Worm (Caenorhabditis elegans) whole organism, young adult: Measurements from ENCODE around the gene rnh-1.0.

Source experiments
- B0336.3 ChIP-seq: fragments of 200-800 bp; sonication (Bioruptor generic); IDR thresholded peaks from 2 replicates; pipeline ENCODE4 v1.3.6; 2022; ENCODE audit warnings: missing genetic modification characterization, missing compliant biosample characterization
- F23B12.7 ChIP-seq: sonication (generic microtip); optimal IDR thresholded peaks from 2 replicates; lab custom pipeline; 2017; ENCODE audit warnings: missing genetic modification characterization, mild to moderate bottlenecking, missing compliant biosample characterization, antibody characterized with exemption, moderate library complexity; ENCODE audit not compliant: insufficient read depth
- F49E8.2 ChIP-seq: sonication (generic microtip); optimal IDR thresholded peaks from 3 replicates; lab custom pipeline; 2017; ENCODE audit warnings: missing genetic modification characterization, mild to moderate bottlenecking, missing compliant biosample characterization, antibody characterized with exemption, moderate library complexity; ENCODE audit not compliant: insufficient read depth
- F55B11.4 ChIP-seq: sonication (generic microtip); optimal IDR thresholded peaks from 2 replicates; lab custom pipeline; 2016; ENCODE audit warnings: missing compliant biosample characterization, missing genetic modification characterization, borderline replicate concordance; ENCODE audit not compliant: insufficient read depth
- cebp-1 ChIP-seq, 2 experiments: fragments of 200-800 bp in 1 of 2; sonication (Bioruptor generic) in 1 of 2; sonication (generic microtip) in 1 of 2; IDR thresholded peaks in 1 of 2; optimal IDR thresholded peaks in 1 of 2; 2 replicates each; pipeline versions ENCODE4 v1.3.6 to Lab custom; 2017 to 2022; ENCODE audit warnings: missing compliant biosample characterization in 2 of 2, missing genetic modification characterization in 2 of 2, mild to moderate bottlenecking in 1 of 2, missing genetic modification reagents in 1 of 2, moderate library complexity in 1 of 2
- dox-1 ChIP-seq: fragments of 200-800 bp; sonication (Bioruptor generic); IDR thresholded peaks from 2 replicates; pipeline ENCODE4 v1.3.6; 2022; ENCODE audit warnings: missing genetic modification reagents, missing genetic modification characterization, missing compliant biosample characterization
- fkh-3 ChIP-seq: sonication (generic microtip); optimal IDR thresholded peaks from 2 replicates; lab custom pipeline; 2016; ENCODE audit warnings: mild to moderate bottlenecking, missing genetic modification characterization, missing compliant biosample characterization
- lag-1 ChIP-seq: fragments of 200-800 bp; sonication (Bioruptor generic); IDR thresholded peaks from 2 replicates; pipeline ENCODE4 v1.3.6; 2022; ENCODE audit warnings: missing genetic modification reagents, missing genetic modification characterization, missing compliant biosample characterization
- lin-35 ChIP-seq, 3 experiments: fragments of 150-350 bp in 2 of 3; sonication (generic microtip) in 1 of 3; optimal IDR thresholded peaks; 2 replicates each; lab custom pipeline; 2014 to 2018; ENCODE audit warnings: missing biosample characterization in 3 of 3, missing genetic modification characterization in 3 of 3, missing genetic modification reagents in 3 of 3
- madf-3 ChIP-seq: fragments of 200-800 bp; sonication (Bioruptor generic); IDR thresholded peaks from 2 replicates; pipeline ENCODE4 v1.3.6; 2022; ENCODE audit warnings: missing genetic modification reagents, missing genetic modification characterization, missing compliant biosample characterization
- mcd-1 ChIP-seq: fragments of 200-800 bp; sonication (Bioruptor generic); IDR thresholded peaks from 2 replicates; pipeline ENCODE4 v1.3.6; 2022; ENCODE audit warnings: missing genetic modification reagents, missing genetic modification characterization, missing compliant biosample characterization
- nfya-1 ChIP-seq: sonication (generic microtip); optimal IDR thresholded peaks from 2 replicates; lab custom pipeline; 2017; ENCODE audit warnings: antibody characterized with exemption, missing compliant biosample characterization, missing genetic modification characterization, borderline replicate concordance; ENCODE audit not compliant: insufficient read depth
- nhr-120 ChIP-seq: fragments of 200-800 bp; sonication (Bioruptor generic); IDR thresholded peaks from 2 replicates; pipeline ENCODE4 v1.3.6; 2022; ENCODE audit warnings: missing genetic modification characterization, missing compliant biosample characterization
- snpc-4 ChIP-seq, 5 experiments: fragments of 150-350 bp in 1 of 5; sonication (generic microtip) in 4 of 5; optimal IDR thresholded peaks; 2 replicates each; lab custom pipeline; 2014 to 2018; ENCODE audit warnings: missing genetic modification characterization in 5 of 5, missing biosample characterization in 3 of 5, antibody characterized with exemption in 2 of 5, mild to moderate bottlenecking in 2 of 5, missing compliant biosample characterization in 2 of 5, missing genotype in 2 of 5, moderate library complexity in 2 of 5, missing genetic modification reagents in 1 of 5

DNA sequence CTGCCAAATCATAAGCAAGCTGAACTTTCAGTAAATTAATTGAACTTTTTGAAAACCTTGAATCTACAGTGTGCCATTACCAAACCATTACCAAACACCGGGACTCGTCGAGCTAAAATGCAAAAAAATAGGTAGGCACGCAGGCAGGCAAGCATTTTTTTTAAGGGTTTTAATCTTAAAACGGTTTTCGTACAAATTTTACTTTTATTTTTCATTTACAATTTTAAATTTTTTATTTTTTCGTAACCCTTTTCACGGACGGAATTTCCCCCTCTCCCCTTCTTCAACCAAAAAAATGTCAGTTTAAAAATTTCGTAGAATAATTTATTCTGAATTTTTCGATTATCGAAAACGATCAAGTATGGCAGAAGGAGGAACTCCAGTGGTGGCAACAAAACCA, 19.3 kb downstream of the rnh-1.0 start, which contains the start of gene F59A6.2:
- TF ChIP-seq lin-35 (GFP tag; optimal IDR thresholded peaks at IDR 0.05; lab: Kevin White, UChicago), result no peak
- no peak for TF ChIP-seq F55B11.4 (tag; lab: Kevin White, UChicago)
- TF ChIP-seq mcd-1 (GFP tag; lab: Robert Waterston, UW), result no peak
- no peak for TF ChIP-seq snpc-4 (GFP tag; optimal IDR thresholded peaks at IDR 0.05; lab: Kevin White, UChicago)
- TF ChIP-seq snpc-4 (tag; optimal IDR thresholded peaks at IDR 0.05; lab: Kevin White, UChicago), result no peak
- TF ChIP-seq fkh-3 (tag; lab: Kevin White, UChicago), result no peak
- TF ChIP-seq madf-3, result no peak
- no peak for TF ChIP-seq F49E8.2 (tag; lab: Kevin White, UChicago)
- TF ChIP-seq lag-1 (GFP tag; lab: Robert Waterston, UW), result no peak
- TF ChIP-seq dox-1 (GFP tag; lab: Robert Waterston, UW), result no peak
- TF ChIP-seq cebp-1 (GFP tag; IDR thresholded peaks at IDR 0.05; lab: Robert Waterston, UW), result no peak
- TF ChIP-seq cebp-1 (tag; optimal IDR thresholded peaks at IDR 0.05; lab: Kevin White, UChicago), result no peak
- no peak for TF ChIP-seq F23B12.7 (tag; lab: Kevin White, UChicago)
- no peak for TF ChIP-seq B0336.3 (GFP tag; lab: Robert Waterston, UW)
- no peak for TF ChIP-seq nhr-120 (GFP tag; lab: Robert Waterston, UW)
- TF ChIP-seq nfya-1 (tag; lab: Kevin White, UChicago), result no peak
